Fruit fly (Drosophila melanogaster) whole organism, embryonic: ENCODE data around the gene scyl.

Source experiments
- CG16815 ChIP-seq: fragments of 200-800 bp; sonication (Bioruptor generic); optimal IDR thresholded peaks from 3 replicates; lab custom pipeline; 2017; ENCODE audit warnings: missing biosample characterization, mild to moderate bottlenecking, missing genetic modification characterization
- CG17568 ChIP-seq: fragments of 200-800 bp; sonication (Bioruptor generic); optimal IDR thresholded peaks from 2 replicates; lab custom pipeline; 2018; ENCODE audit warnings: missing biosample characterization, mild to moderate bottlenecking, missing genetic modification characterization, moderate library complexity
- CG7271 ChIP-seq: fragments of 200-800 bp; sonication (Bioruptor generic); optimal IDR thresholded peaks from 2 replicates; lab custom pipeline; 2018; ENCODE audit warnings: missing biosample characterization, mild to moderate bottlenecking, missing genetic modification characterization, moderate library complexity
- ssp ChIP-seq: fragments of 200-800 bp; sonication (Bioruptor generic); IDR thresholded peaks from 2 replicates; pipeline ENCODE4 v1.3.6; 2022; ENCODE audit warnings: missing biosample characterization, missing genetic modification characterization

DNA sequence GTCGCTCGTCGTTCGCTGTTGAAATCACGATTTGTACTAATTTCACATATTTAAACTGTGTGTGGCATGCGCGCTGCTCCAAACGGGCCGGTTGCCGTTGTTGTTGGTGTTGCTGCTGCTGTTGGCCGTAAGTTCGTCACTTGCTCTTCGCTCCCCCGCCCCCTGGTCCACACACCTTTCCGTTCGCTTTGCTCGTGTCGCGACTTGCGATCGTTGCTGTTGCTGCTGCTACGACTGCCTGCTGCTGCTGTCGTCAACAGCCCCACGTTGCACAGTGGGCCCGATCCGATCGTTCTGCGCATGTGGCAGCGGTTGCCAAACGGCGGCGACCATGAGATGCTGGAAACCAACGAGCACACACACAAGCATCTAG is 43.7 kb downstream of the scyl start, which contains the start of gene Dyro:
- TF ChIP-seq ssp (GFP tag; lab: Robert Waterston, UW) (no peak), CG17568 (GFP tag; lab: Kevin White, UChicago) (no peak), CG7271 (no peak), CG16815 (GFP tag; lab: Kevin White, UChicago) (no peak)
